Worm (Caenorhabditis elegans) whole organism, L1 larva: ENCODE results near the gene Y45G5AL.1.

ENCODE experiments used
- C16A3.4 ChIP-seq: fragments of 150-350 bp; optimal IDR thresholded peaks from 2 replicates; lab custom pipeline; 2014; ENCODE audit warnings: missing biosample characterization, missing genetic modification characterization
- C34B4.2 ChIP-seq: sonication (generic microtip); optimal IDR thresholded peaks from 2 replicates; lab custom pipeline; 2017; ENCODE audit warnings: mild to moderate bottlenecking, missing genetic modification characterization, missing compliant biosample characterization
- Y116A8C.19 ChIP-seq: sonication (generic microtip); optimal IDR thresholded peaks from 2 replicates; lab custom pipeline; 2016; ENCODE audit warnings: missing compliant biosample characterization, missing genetic modification characterization, borderline replicate concordance
- ama-1 ChIP-seq: fragments of 150-350 bp; optimal IDR thresholded peaks from 2 replicates; lab custom pipeline; 2014
- ceh-82 ChIP-seq, 3 experiments: fragments of 150-350 bp in 1 of 3; sonication (generic microtip) in 2 of 3; optimal IDR thresholded peaks; 2 replicates each; lab custom pipeline; 2014 to 2017; ENCODE audit warnings: missing biosample characterization in 3 of 3, missing genetic modification characterization in 3 of 3
- ceh-88 ChIP-seq: fragments of 200-800 bp; sonication (Bioruptor generic); IDR thresholded peaks from 2 replicates; pipeline ENCODE4 v1.3.6; 2022; ENCODE audit warnings: missing genetic modification characterization, missing compliant biosample characterization
- ceh-90 ChIP-seq: sonication (generic microtip); optimal IDR thresholded peaks from 2 replicates; lab custom pipeline; 2016; ENCODE audit warnings: missing genetic modification characterization, missing compliant biosample characterization
- ces-1 ChIP-seq: fragments of 150-350 bp; optimal IDR thresholded peaks from 2 replicates; lab custom pipeline; 2014; ENCODE audit warnings: missing biosample characterization, missing genetic modification reagents, missing genetic modification characterization
- dpl-1 ChIP-seq, 3 experiments: fragments of 150-350 bp in 2 of 3; sonication (generic microtip) in 1 of 3; optimal IDR thresholded peaks; 2 replicates each; lab custom pipeline; 2014 to 2017; ENCODE audit warnings: missing biosample characterization in 3 of 3, missing genetic modification characterization in 3 of 3, missing genetic modification reagents in 3 of 3
- dsc-1 ChIP-seq: sonication (generic microtip); optimal IDR thresholded peaks from 2 replicates; lab custom pipeline; 2016; ENCODE audit warnings: mild to moderate bottlenecking, missing genetic modification characterization, missing compliant biosample characterization
- elt-2 ChIP-seq: sonication (generic microtip); optimal IDR thresholded peaks from 2 replicates; lab custom pipeline; 2016; ENCODE audit warnings: missing genetic modification characterization, mild to moderate bottlenecking, inconsistent platforms, missing compliant biosample characterization, missing genetic modification reagents
- elt-3 ChIP-seq, 6 experiments: fragments of 150-350 bp in 1 of 6; sonication (generic microtip); optimal IDR thresholded peaks; 2 replicates each; lab custom pipeline; 2017 to 2018; ENCODE audit warnings: missing biosample characterization in 6 of 6, missing genetic modification characterization in 6 of 6, inconsistent platforms in 1 of 6
- ets-5 ChIP-seq: fragments of 200-800 bp; sonication (Bioruptor generic); IDR thresholded peaks from 2 replicates; pipeline ENCODE4 v1.3.6; 2022; ENCODE audit warnings: missing genetic modification characterization, missing compliant biosample characterization
- fkh-10 ChIP-seq: sonication (generic microtip); optimal IDR thresholded peaks from 2 replicates; lab custom pipeline; 2017; ENCODE audit warnings: missing biosample characterization, missing genetic modification reagents, missing genetic modification characterization
- fkh-8 ChIP-seq: sonication (generic microtip); optimal IDR thresholded peaks from 2 replicates; lab custom pipeline; 2016; ENCODE audit warnings: mild to moderate bottlenecking, missing genetic modification characterization, missing compliant biosample characterization
- grh-1 ChIP-seq: fragments of 200-800 bp; sonication (Bioruptor generic); IDR thresholded peaks from 2 replicates; pipeline ENCODE4 v1.3.6; 2022; ENCODE audit warnings: missing genetic modification reagents, missing genetic modification characterization, missing compliant biosample characterization
- isw-1 ChIP-seq: fragments of 200-800 bp; sonication (Bioruptor generic); IDR thresholded peaks from 2 replicates; pipeline ENCODE4 v1.3.6; 2022; ENCODE audit warnings: missing genetic modification characterization, missing compliant biosample characterization
- lin-13 ChIP-seq: fragments of 150-350 bp; optimal IDR thresholded peaks from 2 replicates; lab custom pipeline; 2014; ENCODE audit warnings: missing biosample characterization, missing genetic modification reagents, missing genetic modification characterization
- lin-14 ChIP-seq: fragments of 200-800 bp; sonication (Bioruptor generic); optimal IDR thresholded peaks from 2 replicates; lab custom pipeline; 2018; ENCODE audit warnings: mild to moderate bottlenecking, missing genetic modification characterization, moderate library complexity, missing compliant biosample characterization
- lin-15B ChIP-seq: fragments of 150-350 bp; sonication (generic microtip); optimal IDR thresholded peaks from 3 replicates; lab custom pipeline; 2014; ENCODE audit warnings: missing biosample characterization, missing genetic modification characterization
- lin-35 ChIP-seq, 2 experiments: fragments of 150-350 bp; optimal IDR thresholded peaks; 2 replicates each; lab custom pipeline; 2014; ENCODE audit warnings: missing biosample characterization in 2 of 2, missing genetic modification characterization in 2 of 2, missing genetic modification reagents in 2 of 2
- lin-39 ChIP-seq: fragments of 150-350 bp; optimal IDR thresholded peaks from 2 replicates; lab custom pipeline; 2014; ENCODE audit warnings: missing biosample characterization, missing genetic modification reagents, missing genetic modification characterization
- lir-3 ChIP-seq: sonication (generic microtip); optimal IDR thresholded peaks from 2 replicates; lab custom pipeline; 2016; ENCODE audit warnings: mild to moderate bottlenecking, missing genetic modification characterization, moderate library complexity, missing compliant biosample characterization; ENCODE audit not compliant: poor library complexity
- mab-9 ChIP-seq: fragments of 200-800 bp; sonication (Bioruptor generic); IDR thresholded peaks from 2 replicates; pipeline ENCODE4 v1.3.6; 2022; ENCODE audit warnings: missing genetic modification reagents, missing genetic modification characterization, missing compliant biosample characterization
- mdl-1 ChIP-seq, 2 experiments: fragments of 150-350 bp; optimal IDR thresholded peaks; 2 replicates each; lab custom pipeline; 2014 to 2017; ENCODE audit warnings: missing biosample characterization in 2 of 2, missing genetic modification characterization in 2 of 2, inconsistent platforms in 1 of 2
- mep-1 ChIP-seq: fragments of 150-350 bp; optimal IDR thresholded peaks from 2 replicates; lab custom pipeline; 2014; ENCODE audit warnings: missing biosample characterization, missing genetic modification characterization
- nhr-11 ChIP-seq: fragments of 150-350 bp; optimal IDR thresholded peaks from 2 replicates; lab custom pipeline; 2014; ENCODE audit warnings: missing biosample characterization, missing genetic modification characterization
- nhr-12 ChIP-seq: sonication (generic microtip); optimal IDR thresholded peaks from 2 replicates; lab custom pipeline; 2017; ENCODE audit warnings: missing biosample characterization, missing genetic modification characterization
- nhr-19 ChIP-seq: fragments of 200-800 bp; sonication (Bioruptor generic); conservative IDR thresholded peaks from 2 replicates; pipeline ENCODE4 v1.3.6; 2022; ENCODE audit warnings: missing genetic modification characterization, missing compliant biosample characterization
- nhr-20 ChIP-seq: sonication (generic microtip); optimal IDR thresholded peaks from 2 replicates; lab custom pipeline; 2016; ENCODE audit warnings: mild to moderate bottlenecking, missing genetic modification characterization, missing compliant biosample characterization
- nhr-237 ChIP-seq: fragments of 150-350 bp; optimal IDR thresholded peaks from 2 replicates; lab custom pipeline; 2014; ENCODE audit warnings: missing biosample characterization, missing genetic modification characterization
- nhr-28 ChIP-seq: fragments of 150-350 bp; optimal IDR thresholded peaks from 2 replicates; lab custom pipeline; 2014; ENCODE audit warnings: missing biosample characterization, missing genetic modification characterization
- nhr-47 ChIP-seq: sonication (generic microtip); optimal IDR thresholded peaks from 2 replicates; lab custom pipeline; 2016; ENCODE audit warnings: mild to moderate bottlenecking, missing genetic modification characterization, moderate library complexity, missing compliant biosample characterization
- nhr-71 ChIP-seq: sonication (generic microtip); optimal IDR thresholded peaks from 2 replicates; lab custom pipeline; 2016; ENCODE audit warnings: mild to moderate bottlenecking, missing genetic modification characterization, moderate library complexity, missing compliant biosample characterization
- pax-3 ChIP-seq: fragments of 200-800 bp; sonication (Bioruptor generic); optimal IDR thresholded peaks from 2 replicates; lab custom pipeline; 2018; ENCODE audit warnings: mild to moderate bottlenecking, missing genetic modification characterization, moderate library complexity, missing compliant biosample characterization
- pqm-1 ChIP-seq: sonication (generic microtip); optimal IDR thresholded peaks from 3 replicates; lab custom pipeline; 2017; ENCODE audit warnings: missing biosample characterization, missing genetic modification characterization
- rnt-1 ChIP-seq: sonication (generic microtip); optimal IDR thresholded peaks from 2 replicates; lab custom pipeline; 2016; ENCODE audit warnings: mild to moderate bottlenecking, missing genetic modification characterization, moderate library complexity, missing compliant biosample characterization
- snpc-4 ChIP-seq: fragments of 150-350 bp; optimal IDR thresholded peaks from 2 replicates; lab custom pipeline; 2014; ENCODE audit warnings: missing biosample characterization, missing genetic modification characterization
- sup-37 ChIP-seq: fragments of 200-800 bp; sonication (Bioruptor generic); optimal IDR thresholded peaks from 2 replicates; lab custom pipeline; 2018; ENCODE audit warnings: mild to moderate bottlenecking, missing genetic modification characterization, missing compliant biosample characterization
- tbx-2 ChIP-seq: sonication (generic microtip); optimal IDR thresholded peaks from 2 replicates; lab custom pipeline; 2016; ENCODE audit warnings: missing genetic modification characterization, missing compliant biosample characterization
- unc-30 ChIP-seq: sonication (generic microtip); optimal IDR thresholded peaks from 2 replicates; lab custom pipeline; 2017; ENCODE audit warnings: missing biosample characterization, missing genetic modification characterization
- unc-86 ChIP-seq: sonication (generic microtip); optimal IDR thresholded peaks from 2 replicates; lab custom pipeline; 2016; ENCODE audit warnings: missing genetic modification characterization, missing compliant biosample characterization
- vab-15 ChIP-seq: sonication (generic microtip); optimal IDR thresholded peaks from 2 replicates; lab custom pipeline; 2017; ENCODE audit warnings: missing genotype, mild to moderate bottlenecking, missing genetic modification characterization, missing compliant biosample characterization
- zag-1 ChIP-seq: fragments of 150-350 bp; optimal IDR thresholded peaks from 2 replicates; lab custom pipeline; 2014; ENCODE audit warnings: missing biosample characterization, missing genetic modification characterization
- zip-4 ChIP-seq: fragments of 200-800 bp; sonication (Bioruptor generic); optimal IDR thresholded peaks from 2 replicates; lab custom pipeline; 2018; ENCODE audit warnings: mild to moderate bottlenecking, missing genetic modification characterization, moderate library complexity, missing compliant biosample characterization
- ztf-11 ChIP-seq, 2 experiments: sonication (generic microtip); optimal IDR thresholded peaks; 2 replicates each; lab custom pipeline; 2016 to 2017; ENCODE audit warnings: missing genetic modification characterization in 2 of 2, missing biosample characterization in 1 of 2, missing compliant biosample characterization in 1 of 2

Gene Y45G5AL.1

DNA sequence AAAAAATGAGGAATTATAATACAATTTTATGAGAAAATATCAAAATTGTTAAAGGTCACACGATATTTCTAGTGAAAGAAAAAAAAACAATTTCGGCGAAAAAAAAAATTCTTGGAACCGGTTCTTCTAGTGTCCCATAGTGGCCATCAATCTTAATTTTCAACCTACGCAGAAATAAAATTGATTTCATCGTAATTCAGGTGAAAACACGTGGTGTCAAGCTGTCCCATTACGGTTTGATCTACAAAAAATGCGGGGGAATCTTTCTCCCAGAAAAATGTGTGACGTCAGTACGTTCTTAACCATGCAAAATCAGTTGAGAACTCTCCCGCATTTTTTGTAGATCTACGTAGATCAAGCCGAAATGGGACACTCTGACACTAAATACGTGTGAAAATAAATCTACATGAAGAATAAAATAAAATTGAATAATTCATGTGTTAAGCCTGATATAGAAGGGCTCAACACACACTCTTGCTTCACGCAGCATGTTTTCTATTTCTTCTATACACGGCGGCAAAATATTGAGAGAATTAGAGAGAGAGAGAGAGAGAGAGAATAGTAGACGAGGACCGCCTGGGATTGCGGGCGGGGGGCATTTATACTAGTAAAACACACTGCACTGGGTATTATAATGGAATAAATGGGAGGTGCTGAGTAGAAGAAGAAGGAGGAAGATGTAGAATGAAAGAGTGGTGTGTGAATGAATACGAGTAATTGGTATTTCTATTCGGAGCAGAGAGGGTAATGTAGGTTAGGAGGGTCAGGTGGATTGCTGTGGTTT lies 48.6 kb downstream of the Y45G5AL.1 start (continued):
- TF ChIP-seq tbx-2 (tag; lab: Kevin White, UChicago), result no peak
- TF ChIP-seq lin-39 (tag; lab: Kevin White, UChicago), result no peak
- peak; percentile 8 to 70 for TF ChIP-seq lin-35 (GFP tag; optimal IDR thresholded peaks at IDR 0.05; lab: Kevin White, UChicago)
- TF ChIP-seq snpc-4 (tag; lab: Kevin White, UChicago), result no peak
- TF ChIP-seq C34B4.2 (tag; lab: Kevin White, UChicago), result no peak
- no peak for TF ChIP-seq unc-30
- peak in 1 of 6 experiments; percentile 44 for TF ChIP-seq elt-3 (tag; optimal IDR thresholded peaks at IDR 0.05; lab: Kevin White, UChicago)
- no peak for TF ChIP-seq ceh-88 (GFP tag; lab: Robert Waterston, UW)
- peak; percentile 50 for TF ChIP-seq nhr-47 (tag; lab: Kevin White, UChicago)
- no peak for TF ChIP-seq ets-5 (GFP tag; lab: Robert Waterston, UW)
- TF ChIP-seq lin-15B (tag; lab: Kevin White, UChicago), result no peak
- no peak for TF ChIP-seq nhr-237 (tag; lab: Kevin White, UChicago)
- peak; percentile 45 for TF ChIP-seq lin-13 (GFP tag; lab: Kevin White, UChicago)
- TF ChIP-seq vab-15, result peak; percentile 26
- TF ChIP-seq sup-37, result no peak
- peak; percentile 59 for TF ChIP-seq lin-14 (GFP tag; lab: Kevin White, UChicago)
- no peak for TF ChIP-seq Y116A8C.19 (tag; lab: Kevin White, UChicago)
- peak; percentile 62 for TF ChIP-seq nhr-71 (tag; lab: Kevin White, UChicago)
- TF ChIP-seq mab-9 (GFP tag; lab: Robert Waterston, UW), result no peak
- TF ChIP-seq ceh-82 (tag; optimal IDR thresholded peaks at IDR 0.05; lab: Kevin White, UChicago), result peak in 1 of 3 experiments; percentile 21
- peak; percentile 47 for TF ChIP-seq dsc-1 (tag; lab: Kevin White, UChicago)
- peak in 2 of 3 experiments; percentile 14 to 41 for TF ChIP-seq dpl-1 (GFP tag; optimal IDR thresholded peaks at IDR 0.05; lab: Kevin White, UChicago)
- peak; percentile 62 for TF ChIP-seq nhr-20 (tag; lab: Kevin White, UChicago)

ce11 chrV:4194587-4195211 lies 50.4 kb downstream of the Y45G5AL.1 start, which contains the start of gene Y45G5AM.9:
Y45G5AM.9 (minus strand) TSS chrV:4194637.
- peak; percentile 76 to 83 (median 82) for TF ChIP-seq dpl-1 (GFP tag; optimal IDR thresholded peaks at IDR 0.05; lab: Kevin White, UChicago)
- TF ChIP-seq lin-14 (GFP tag; lab: Kevin White, UChicago), result no peak
- TF ChIP-seq ama-1, result no peak
- TF ChIP-seq unc-86 (tag; lab: Kevin White, UChicago), result peak; percentile 79
- peak; percentile 86 for TF ChIP-seq fkh-8 (tag; lab: Kevin White, UChicago)
- peak; percentile 59 for TF ChIP-seq zip-4
- TF ChIP-seq nhr-19, result peak; percentile 77
- TF ChIP-seq ztf-11 (tag; optimal IDR thresholded peaks at IDR 0.05; lab: Kevin White, UChicago), result peak in 1 of 2 experiments; percentile 36
- no peak for TF ChIP-seq lir-3
- peak; percentile 7 for TF ChIP-seq pax-3
- TF ChIP-seq mep-1 (tag; lab: Kevin White, UChicago), result peak; percentile 80
- no peak for TF ChIP-seq nhr-28
- TF ChIP-seq ceh-88 (GFP tag; lab: Robert Waterston, UW), result peak; percentile 34; the same call in 1 of the 2 replicates
- TF ChIP-seq nhr-12, result no peak
- TF ChIP-seq pqm-1 (tag; lab: Kevin White, UChicago), result no peak
- peak; percentile 88 for TF ChIP-seq C16A3.4
- TF ChIP-seq zag-1, result no peak
- TF ChIP-seq unc-30, result no peak
- TF ChIP-seq nhr-47 (tag; lab: Kevin White, UChicago), result peak; percentile 89
- TF ChIP-seq elt-2 (tag; lab: Kevin White, UChicago), result peak; percentile 37
- peak; percentile 55 for TF ChIP-seq fkh-10 (GFP tag; lab: Kevin White, UChicago)
- peak; percentile 29 for TF ChIP-seq lin-39 (tag; lab: Kevin White, UChicago)
- TF ChIP-seq ceh-90 (tag; lab: Kevin White, UChicago), result no peak
- peak; percentile 94 for TF ChIP-seq rnt-1
- peak; percentile 79 for TF ChIP-seq grh-1
- peak; percentile 14 for TF ChIP-seq lin-15B (tag; lab: Kevin White, UChicago)
- peak; percentile 87 for TF ChIP-seq tbx-2 (tag; lab: Kevin White, UChicago)
- peak; percentile 70 for TF ChIP-seq isw-1 (GFP tag; lab: Robert Waterston, UW)
- TF ChIP-seq mdl-1 (tag; optimal IDR thresholded peaks at IDR 0.05; lab: Kevin White, UChicago), result peak in 1 of 2 experiments; percentile 77
- TF ChIP-seq Y116A8C.19 (tag; lab: Kevin White, UChicago), result no peak
- TF ChIP-seq ces-1, result no peak
- TF ChIP-seq nhr-11 (tag; lab: Kevin White, UChicago), result peak; percentile 9
